Worm (Caenorhabditis elegans): ENCODE data around the gene amt-2.
A peak's percentile ranks its signal among the peaks of the same experiment; 100 is the strongest.

amt-2 gene

ce11 chrIV:13095462-13095861 is 53.3 kb downstream of the amt-2 start, which contains the start of gene rfc-3:
Gene rfc-3 (plus strand): TSS chrIV:13095762.
- TF ChIP-seq Y48G9A.11 (GFP tag; IDR thresholded peaks at IDR 0.05) (no peak), lin-38 (GFP tag; IDR thresholded peaks at IDR 0.05) (0 out of 2 replicates have a peak, but pooled peaks have one; percentile 15)

All from whole organism, L4 larva.